Fruit fly (Drosophila melanogaster): ENCODE measurements around the gene CheB38a.
A peak's percentile ranks its signal among the peaks of the same experiment; 100 is the strongest.

Gene CheB38a

dm6 chr2L:20807617-20808509 lies 10.5 kb downstream of the CheB38a start (continued):
- TF ChIP-seq CG2120 (GFP tag; optimal IDR thresholded peaks at IDR 0.05) (peak; percentile 53), CG14014 (GFP tag; IDR thresholded peaks at IDR 0.05) (peak; percentile 52), emc (GFP tag; optimal IDR thresholded peaks at IDR 0.05) (peak; percentile 15), fd96Cb (tag; optimal IDR thresholded peaks at IDR 0.05) (peak; percentile 14), abd-A (tag; optimal IDR thresholded peaks at IDR 0.05) (peak; percentile 90), Ssrp (tag; optimal IDR thresholded peaks at IDR 0.05) (peak; percentile 0), CG18619 (GFP tag; optimal IDR thresholded peaks at IDR 0.05) (peak; percentile 32), Deaf1 (tag; optimal IDR thresholded peaks at IDR 0.05) (peak; percentile 63), CG4360 (GFP tag; IDR thresholded peaks at IDR 0.05) (no peak), ranshi (GFP tag; IDR thresholded peaks at IDR 0.05) (peak; percentile 26; the same call in 1 of the 2 replicates), CG10267 (tag; optimal IDR thresholded peaks at IDR 0.05) (peak; percentile 43), CG7372 (GFP tag; IDR thresholded peaks at IDR 0.05) (no peak), nom (GFP tag; optimal IDR thresholded peaks at IDR 0.05) (no peak), Opbp (GFP tag; IDR thresholded peaks at IDR 0.05; ENCODE audit: partially characterized antibody) (no peak), Bteb2 (GFP tag; optimal IDR thresholded peaks at IDR 0.05) (peak; percentile 28), E2f2 (GFP tag; IDR thresholded peaks at IDR 0.05) (peak; percentile 42), insv (GFP tag; optimal IDR thresholded peaks at IDR 0.05) (no peak), ara (GFP tag; IDR thresholded peaks at IDR 0.05) (no peak), so (GFP tag; IDR thresholded peaks at IDR 0.05) (peak; percentile 50; the same call in 1 of the 3 replicates), CG18764 (GFP tag; optimal IDR thresholded peaks at IDR 0.05) (no peak), tap (tag; optimal IDR thresholded peaks at IDR 0.05) (no peak), fru (optimal IDR thresholded peaks at IDR 0.05) (no peak), CG7786 (GFP tag; optimal IDR thresholded peaks at IDR 0.05) (no peak), Usf (GFP tag; optimal IDR thresholded peaks at IDR 0.05) (no peak), CG8290 (GFP tag; optimal IDR thresholded peaks at IDR 0.05) (no peak), CG8290 (tag; optimal IDR thresholded peaks at IDR 0.05) (peak in 1 of 2 experiments; percentile 4), nmo (GFP tag; optimal IDR thresholded peaks at IDR 0.05) (peak; percentile 29), Doc3 (GFP tag; IDR thresholded peaks at IDR 0.05; ENCODE audit: partially characterized antibody) (no peak), row (GFP tag; IDR thresholded peaks at IDR 0.05) (peak; percentile 85), CG9727 (GFP tag; optimal IDR thresholded peaks at IDR 0.05) (peak; percentile 58), usp (GFP tag; optimal IDR thresholded peaks at IDR 0.05) (no peak), sima (GFP tag; optimal IDR thresholded peaks at IDR 0.05) (no peak), CG7928 (GFP tag; optimal IDR thresholded peaks at IDR 0.05) (peak; percentile 23), Hr78 (GFP tag; optimal IDR thresholded peaks at IDR 0.05) (no peak), CG12104 (GFP tag; optimal IDR thresholded peaks at IDR 0.05) (peak; percentile 46), Dip3 (GFP tag; optimal IDR thresholded peaks at IDR 0.05) (no peak), CG10209 (GFP tag; optimal IDR thresholded peaks at IDR 0.05) (peak; percentile 37), yki (optimal IDR thresholded peaks at IDR 0.05) (no peak), CG15011 (GFP tag; optimal IDR thresholded peaks at IDR 0.05) (peak; percentile 66), Poxn (GFP tag; IDR thresholded peaks at IDR 0.05) (no peak), CG10959 (GFP tag; IDR thresholded peaks at IDR 0.05) (no peak), Awh (GFP tag; IDR thresholded peaks at IDR 0.05) (no peak), crol (GFP tag; IDR thresholded peaks at IDR 0.05) (peak; percentile 80), GATAe (GFP tag; conservative IDR thresholded peaks at IDR 0.05) (no peak; the same call in 1 of the 2 replicates), CG6272 (GFP tag; IDR thresholded peaks at IDR 0.05) (no peak), CG9932 (GFP tag; IDR thresholded peaks at IDR 0.05) (peak; percentile 13; the same call in 1 of the 2 replicates), D (optimal IDR thresholded peaks at IDR 0.05) (no peak), D (GFP tag; optimal IDR thresholded peaks at IDR 0.05) (no peak), Gsc (GFP tag; IDR thresholded peaks at IDR 0.05) (no peak), otp (GFP tag; IDR thresholded peaks at IDR 0.05) (peak; percentile 56; the same call in 1 of the 3 replicates), CG11695 (GFP tag; IDR thresholded peaks at IDR 0.05) (peak; percentile 70)

Data from whole organism, embryonic.